Worm (Caenorhabditis elegans): ENCODE results near the gene kqt-1.

Gene kqt-1

DNA sequence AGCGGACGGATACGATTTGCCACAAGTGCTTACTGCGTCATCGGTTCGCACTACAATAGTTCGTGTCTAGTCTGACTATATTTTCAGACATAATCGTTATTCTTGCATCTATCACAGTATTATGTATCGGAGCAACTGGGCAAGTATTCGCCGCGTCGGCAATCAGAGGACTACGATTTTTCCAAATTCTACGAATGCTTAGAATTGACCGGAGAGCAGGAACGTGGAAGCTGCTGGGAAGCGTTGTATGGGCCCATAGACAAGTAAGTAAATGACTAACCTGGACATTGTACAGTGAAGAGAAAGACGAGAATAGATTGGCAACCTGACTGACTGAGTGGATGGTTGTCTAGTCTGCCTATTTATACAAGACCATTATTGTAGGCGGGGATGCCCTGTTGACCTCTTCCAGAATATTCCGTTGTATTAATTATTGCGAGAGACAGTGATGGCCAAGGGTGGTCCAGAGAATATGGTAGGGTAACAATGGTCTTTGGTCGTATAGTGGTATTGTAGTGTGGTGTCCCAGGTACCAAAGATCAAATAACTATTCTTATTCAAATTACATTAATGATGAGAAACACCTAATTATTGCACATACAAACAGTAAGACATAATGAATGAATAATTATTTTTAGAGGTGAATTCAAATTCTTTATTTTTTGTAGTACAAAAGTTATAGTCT is 3.9 kb downstream of the kqt-1 start, which contains the start of gene clec-266:
clec-266 (minus strand) TSS at position 364 of the 685 bp plus-strand sequence.
- TF ChIP-seq unc-62 (GFP tag; optimal IDR thresholded peaks at IDR 0.05), result no peak

DNA sequence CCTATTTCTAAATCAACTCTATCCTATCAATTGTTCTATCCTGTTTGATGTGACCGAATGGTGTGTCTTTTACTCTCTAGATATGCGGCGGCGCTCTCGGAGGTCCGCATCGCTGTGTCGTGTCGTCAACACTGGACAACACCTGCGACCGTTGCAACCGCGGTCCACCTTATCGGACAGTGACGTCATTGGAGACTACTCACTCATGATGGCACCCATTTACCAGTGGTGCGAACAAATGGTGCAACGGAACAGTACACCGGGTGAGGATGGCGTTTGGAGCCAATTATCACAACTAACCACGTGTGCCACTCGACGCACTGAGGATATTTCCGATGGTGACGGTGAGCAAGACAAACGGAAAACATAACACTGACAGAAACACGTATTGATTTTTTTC is 6.5 kb downstream of the kqt-1 start:
- TF ChIP-seq unc-62 (GFP tag; optimal IDR thresholded peaks at IDR 0.05), result no peak

DNA sequence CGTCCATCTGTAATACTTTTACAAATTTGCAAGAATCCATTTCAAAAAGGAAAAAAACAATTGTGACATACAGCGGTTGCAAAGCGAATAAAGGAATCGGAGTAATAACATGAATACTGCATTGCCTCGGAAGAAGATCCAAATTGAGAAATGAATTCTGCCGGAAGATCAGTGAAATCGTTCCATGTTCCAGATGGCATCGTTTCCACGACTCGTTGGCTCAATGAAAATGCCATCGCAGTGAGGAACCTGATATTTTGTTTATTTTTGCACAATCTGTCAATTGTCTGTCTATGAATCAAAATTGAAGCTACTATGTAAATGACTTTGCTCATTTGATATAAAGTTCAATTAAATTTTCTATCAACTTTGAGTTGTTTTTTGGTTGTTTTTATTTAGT is 11.8 kb downstream of the kqt-1 start:
- no peak for TF ChIP-seq unc-62 (GFP tag; optimal IDR thresholded peaks at IDR 0.05)

DNA sequence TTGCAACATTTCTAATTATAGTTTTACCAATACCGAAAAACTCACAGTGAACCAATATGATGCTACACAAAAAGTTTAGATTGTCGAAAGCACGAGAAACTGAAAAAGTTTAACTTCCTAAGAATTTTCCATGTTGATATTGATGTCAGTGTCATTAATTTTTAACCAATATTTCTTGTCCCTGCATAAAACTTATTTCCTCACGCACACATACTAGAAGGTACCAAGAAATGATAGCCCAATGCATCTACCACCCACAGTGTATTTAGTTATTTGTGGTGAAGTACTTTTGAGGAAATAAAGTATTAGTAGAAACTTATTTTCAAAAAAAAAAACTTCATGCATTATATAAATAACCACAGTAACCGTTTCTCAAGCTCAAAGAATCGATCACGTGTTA is 12.6 kb downstream of the kqt-1 start, which contains the start of gene aexr-2:
aexr-2 (minus strand) TSS at position 101 of the 400 bp plus-strand sequence.
- no peak for TF ChIP-seq unc-62 (GFP tag; optimal IDR thresholded peaks at IDR 0.05)

DNA sequence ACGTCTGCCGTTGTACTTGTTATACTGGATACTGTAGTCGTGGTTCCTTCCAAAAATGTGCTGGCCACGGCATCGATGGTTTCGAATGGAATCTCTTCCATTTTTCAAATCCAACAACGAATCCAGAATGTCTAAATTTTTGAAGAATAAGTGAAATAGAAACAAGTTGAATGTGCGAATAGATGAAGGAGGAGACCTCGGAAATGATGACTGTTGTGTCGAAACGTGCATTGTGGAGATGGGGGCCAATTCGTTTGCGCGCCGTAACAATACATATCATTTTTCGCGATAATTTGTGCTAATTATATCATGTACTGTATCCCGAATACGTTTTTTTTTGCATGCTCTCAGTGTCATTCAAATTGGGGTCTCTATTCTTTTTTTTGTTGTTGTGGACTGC is 16.4 kb downstream of the kqt-1 start, which contains the start of gene aexr-1:
aexr-1 (minus strand) TSS at position 101 of the 400 bp plus-strand sequence.
- TF ChIP-seq unc-62 (GFP tag; optimal IDR thresholded peaks at IDR 0.05), result no peak

DNA sequence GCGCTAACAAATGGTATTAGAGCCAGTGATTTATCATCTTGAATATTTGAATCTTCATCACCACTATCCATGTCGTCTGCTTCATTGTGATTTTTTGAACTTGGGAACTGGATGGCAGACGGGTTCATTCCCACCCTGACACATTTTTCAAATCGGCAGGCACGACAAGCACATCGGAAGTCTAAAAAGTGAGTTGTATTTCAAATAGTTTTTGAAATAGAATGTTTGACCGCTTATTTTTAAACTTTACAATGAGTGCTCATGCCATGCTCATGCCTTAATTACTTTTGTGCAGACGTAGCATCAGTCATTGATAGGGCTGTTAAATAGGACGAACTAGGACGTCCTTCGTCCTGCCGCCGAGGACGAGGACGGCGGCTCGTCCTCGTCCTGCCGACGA is 19.1 kb downstream of the kqt-1 start:
- no peak for TF ChIP-seq unc-62 (GFP tag; optimal IDR thresholded peaks at IDR 0.05)

DNA sequence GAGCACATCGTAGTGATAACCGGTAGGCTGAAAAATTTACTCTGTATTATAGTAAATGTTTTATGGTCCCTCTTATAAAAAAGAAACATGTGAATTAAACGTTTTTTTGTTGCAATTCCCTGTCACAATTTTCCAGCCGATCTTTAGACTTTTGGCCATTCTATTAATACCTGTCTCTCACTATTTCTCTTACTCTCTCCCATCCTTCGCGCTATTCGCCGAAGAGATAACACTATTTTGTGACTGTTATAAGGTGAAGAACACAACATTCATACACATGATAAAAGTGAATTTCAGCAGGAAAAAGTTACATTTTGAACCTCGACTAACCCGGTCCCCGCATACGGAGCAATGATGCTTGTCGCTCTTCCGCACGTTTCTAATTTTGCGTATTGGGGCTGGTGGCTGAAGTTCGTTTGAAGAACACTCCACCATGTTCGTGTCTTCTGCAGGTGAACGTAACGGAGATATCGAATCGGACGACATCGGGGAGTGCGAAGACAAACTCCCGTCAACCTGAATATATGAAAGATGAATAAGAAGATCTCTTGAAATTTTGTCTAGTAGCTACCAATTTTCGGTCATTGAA is 20.3 kb downstream of the kqt-1 start:
- TF ChIP-seq unc-62 (GFP tag; optimal IDR thresholded peaks at IDR 0.05), result no peak

DNA sequence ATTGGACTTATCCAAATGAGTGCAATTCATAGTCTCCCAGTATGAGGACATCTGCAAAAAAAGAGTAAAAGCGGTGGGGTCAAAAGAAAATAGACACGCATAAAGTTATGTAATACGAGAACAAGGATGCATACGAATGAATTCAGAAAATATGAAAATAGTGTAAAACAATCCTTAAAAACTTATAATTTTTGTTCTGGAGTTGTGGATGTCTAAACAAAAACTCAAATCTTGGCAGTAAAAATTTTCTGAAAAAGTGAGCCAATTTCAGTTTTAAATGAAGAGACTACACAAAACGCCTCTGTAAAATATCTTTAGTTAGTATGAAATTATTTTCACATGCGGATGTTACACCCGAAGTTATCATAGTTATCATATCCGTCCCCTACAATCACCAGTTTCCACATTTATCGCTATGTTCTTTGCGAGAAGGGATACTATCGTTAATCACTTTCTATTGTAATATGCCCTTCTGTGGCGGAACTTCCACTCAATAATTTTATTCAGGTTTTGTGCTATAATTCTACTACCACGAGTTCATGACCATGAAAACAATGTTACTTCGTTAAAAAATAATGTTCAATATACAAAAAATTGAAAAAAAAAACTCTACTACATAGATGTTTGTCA is 21.9 kb downstream of the kqt-1 start, which contains the start of gene nhr-120:
nhr-120 (minus strand) TSS at position 51 of the 630 bp plus-strand sequence.
- no peak for TF ChIP-seq unc-62 (GFP tag; optimal IDR thresholded peaks at IDR 0.05)

DNA sequence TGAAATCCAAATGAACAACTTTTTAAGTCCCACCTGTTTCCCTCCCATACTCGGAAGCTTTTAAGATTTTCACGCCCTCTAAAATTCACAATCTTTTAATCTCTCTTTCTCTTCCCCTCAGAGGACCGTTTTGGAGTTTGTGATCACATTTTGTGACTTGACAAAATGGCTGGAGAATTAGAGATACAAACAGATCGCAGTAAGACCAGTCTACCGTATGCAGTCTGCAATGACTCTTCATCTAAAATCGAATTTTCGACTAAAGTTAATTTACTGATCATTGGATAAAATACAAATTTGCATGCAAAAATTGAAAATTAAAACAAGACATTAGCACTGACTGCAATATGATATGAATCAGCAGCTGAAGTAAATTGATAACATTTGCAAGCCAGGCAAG is 22.7 kb downstream of the kqt-1 start:
- no peak for TF ChIP-seq unc-62 (GFP tag; optimal IDR thresholded peaks at IDR 0.05)

DNA sequence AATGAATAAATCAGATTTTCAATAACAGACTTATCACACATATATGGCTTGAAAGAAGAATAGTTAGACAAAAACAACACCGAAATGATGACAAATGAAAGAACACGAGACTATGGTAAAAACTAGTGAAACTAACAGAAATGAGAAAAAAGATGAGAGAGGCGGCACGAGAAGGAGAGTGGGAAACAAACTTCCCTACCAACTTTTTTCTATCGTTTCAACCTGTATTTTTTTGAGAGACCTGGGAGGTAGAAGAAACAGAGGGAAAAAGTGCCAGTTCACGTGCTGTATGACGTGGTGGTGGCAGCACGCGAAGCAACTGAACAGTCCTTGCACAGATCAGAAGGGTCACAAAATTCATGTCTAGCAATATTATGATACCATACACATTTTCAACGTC is 24.0 kb downstream of the kqt-1 start:
- TF ChIP-seq unc-62 (GFP tag; optimal IDR thresholded peaks at IDR 0.05), result no peak

DNA sequence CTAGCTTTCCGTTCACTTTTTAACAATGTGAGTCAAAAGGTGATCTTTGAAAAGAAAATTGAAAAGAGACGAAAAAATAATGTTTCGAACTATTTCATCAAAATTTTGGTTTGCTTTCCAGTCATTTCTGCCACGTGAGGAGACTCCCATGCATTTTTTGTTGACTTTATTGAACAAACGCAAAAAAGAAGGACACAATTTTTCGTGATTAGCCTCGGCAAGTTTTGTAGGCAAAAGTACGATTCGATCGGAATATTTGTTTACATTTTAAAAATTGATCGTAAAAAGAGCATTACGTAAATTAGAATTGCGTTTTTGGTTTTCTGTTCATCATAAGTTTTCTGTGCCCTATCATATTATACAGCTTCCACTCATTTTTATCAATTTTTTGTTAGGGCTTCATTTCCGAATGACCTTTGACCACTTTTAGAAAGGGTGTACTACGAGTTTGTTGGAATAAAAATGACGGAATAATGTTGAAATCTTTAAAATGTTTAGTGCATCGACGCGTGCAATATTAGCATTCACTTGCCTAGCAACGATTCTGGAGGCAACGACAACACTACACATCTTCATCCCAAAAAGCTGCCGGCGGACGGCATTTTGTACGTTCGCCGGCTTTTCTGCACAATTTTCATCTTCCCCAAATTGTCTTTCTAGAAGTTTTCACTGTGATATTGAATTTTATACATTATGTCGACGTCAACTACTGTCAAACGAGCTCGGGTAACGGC is 26.3 kb downstream of the kqt-1 start, which contains the start of gene C56E10.3:
C56E10.3 (plus strand) TSS at position 684 of the 734 bp plus-strand sequence.
- TF ChIP-seq unc-62 (GFP tag; optimal IDR thresholded peaks at IDR 0.05), result no peak

DNA sequence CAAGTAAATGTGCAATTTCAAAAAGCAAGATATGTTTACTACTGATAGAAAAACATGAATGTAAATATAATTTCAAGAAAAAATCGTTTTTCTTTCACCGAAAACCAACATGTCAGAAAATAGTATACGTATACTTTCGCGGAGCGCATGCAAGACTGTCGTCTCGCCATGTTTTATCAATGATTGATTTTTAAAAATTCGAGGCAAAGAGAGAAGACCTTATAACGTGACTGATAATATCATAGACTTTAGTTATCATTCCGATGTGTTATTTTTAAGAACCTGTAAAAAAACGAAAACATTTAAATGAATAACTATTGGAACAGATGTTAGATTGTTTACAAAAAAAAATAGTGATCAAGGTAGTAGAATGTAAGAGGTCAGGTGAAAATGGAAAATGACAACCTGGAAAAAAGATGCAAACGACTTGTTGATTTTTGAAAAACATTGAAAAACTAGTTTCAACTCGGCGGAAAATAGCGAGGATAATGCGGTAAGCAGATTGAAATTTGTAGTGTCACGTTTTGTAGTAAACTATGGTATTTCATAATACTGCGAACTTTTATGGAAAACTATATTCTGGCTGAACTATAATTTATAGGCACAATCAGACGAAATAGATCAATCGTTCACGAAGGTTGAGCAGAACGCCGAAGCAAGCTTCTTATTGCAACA is 27.7 kb downstream of the kqt-1 start:
- TF ChIP-seq unc-62 (GFP tag; optimal IDR thresholded peaks at IDR 0.05), result no peak

DNA sequence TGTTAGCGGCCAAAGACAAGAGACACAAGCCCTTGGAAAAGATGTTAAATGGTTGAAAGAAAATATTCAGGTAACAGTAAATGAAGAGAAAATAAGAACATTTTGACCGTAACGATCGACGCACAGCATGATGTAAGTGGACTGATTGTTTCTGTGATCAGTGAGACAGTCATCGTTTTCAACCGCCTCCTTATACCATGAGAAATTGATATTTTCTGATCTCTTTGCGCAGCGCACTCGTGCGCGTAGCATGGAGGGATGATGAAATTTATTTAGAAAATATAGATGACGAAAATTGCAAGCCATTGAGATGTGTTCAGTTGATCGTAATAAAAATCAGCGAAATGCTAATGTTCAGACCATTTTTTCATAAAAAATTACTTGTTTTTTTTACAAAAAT is 30.8 kb downstream of the kqt-1 start:
- TF ChIP-seq unc-62 (GFP tag; optimal IDR thresholded peaks at IDR 0.05), result no peak

DNA sequence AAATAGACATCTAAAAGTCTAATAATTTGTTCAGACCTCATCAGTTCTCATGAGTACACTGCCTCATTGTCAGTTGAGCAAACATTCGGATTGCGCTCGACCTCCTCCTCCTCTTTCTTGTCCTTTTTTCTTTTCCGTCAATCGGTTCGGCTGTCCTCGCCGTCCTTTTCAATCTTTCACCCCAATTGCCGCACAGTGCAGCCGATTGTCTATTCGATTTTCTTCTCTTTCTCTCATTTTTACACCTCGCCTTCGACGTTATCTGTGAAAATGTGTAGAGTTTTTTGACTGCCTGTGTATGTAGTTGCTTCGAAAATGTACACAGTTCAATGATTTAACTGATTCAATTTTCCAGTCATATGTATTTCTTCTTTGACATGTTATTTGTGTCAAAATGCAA is 34.4 kb downstream of the kqt-1 start:
- no peak for TF ChIP-seq unc-62 (GFP tag; optimal IDR thresholded peaks at IDR 0.05)

DNA sequence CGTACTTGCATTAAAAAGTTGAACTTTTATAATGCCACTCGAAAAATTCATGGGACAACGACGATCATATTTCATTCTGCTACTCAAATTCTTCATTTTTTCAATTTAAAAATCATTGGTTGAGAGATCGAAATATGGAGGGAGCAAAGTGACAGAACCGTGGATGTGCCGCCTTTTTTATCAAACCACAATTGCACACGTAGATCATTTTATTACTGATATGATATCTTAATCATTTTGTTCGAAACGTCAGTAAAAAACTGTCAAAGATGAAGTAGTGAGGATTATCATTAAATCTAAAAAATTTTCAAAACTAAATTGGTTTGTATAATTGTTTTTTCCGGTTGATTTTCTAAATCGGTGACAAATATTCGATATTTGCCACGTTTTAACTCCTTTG is 35.3 kb downstream of the kqt-1 start:
- no peak for TF ChIP-seq unc-62 (GFP tag; optimal IDR thresholded peaks at IDR 0.05)

DNA sequence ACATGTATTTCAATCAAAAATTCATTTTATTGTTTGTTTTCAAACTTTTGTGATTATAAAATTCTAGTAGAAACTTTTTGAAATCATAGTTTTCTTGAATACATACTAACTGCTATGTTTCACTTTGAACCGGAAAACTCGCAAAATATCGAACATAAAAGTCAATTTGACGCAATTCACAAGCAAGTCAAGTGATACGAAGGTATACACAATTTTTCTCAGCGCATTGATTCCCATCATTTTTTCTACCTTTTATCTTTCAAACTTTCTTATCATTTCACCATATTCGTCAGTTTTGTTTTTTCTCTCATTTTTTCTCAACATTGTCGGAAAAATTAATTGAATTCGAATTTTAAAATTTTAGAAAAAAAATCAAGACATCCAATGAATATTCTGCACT is 36.4 kb downstream of the kqt-1 start, which contains the start of gene nhr-173:
nhr-173 (plus strand) TSS at position 366 of the 400 bp plus-strand sequence.
- TF ChIP-seq unc-62 (GFP tag; optimal IDR thresholded peaks at IDR 0.05), result no peak
